Fruit fly (Drosophila melanogaster) whole organism, wandering third instar larva: Measurements from ENCODE around the gene CG10984.

Experiments
- Abd-B ChIP-seq: fragments of >200 bp; optimal IDR thresholded peaks from 2 replicates; lab custom pipeline; 2017; ENCODE audit warnings: missing biosample characterization, missing genetic modification characterization
- CG32264 ChIP-seq: fragments of 200-800 bp; sonication (Bioruptor generic); optimal IDR thresholded peaks from 2 replicates; lab custom pipeline; 2016; ENCODE audit warnings: missing biosample characterization, missing genetic modification characterization
- CG9705 ChIP-seq: fragments of 200-800 bp; sonication (Bioruptor generic); optimal IDR thresholded peaks from 2 replicates; lab custom pipeline; 2018; ENCODE audit warnings: missing biosample characterization, mild to moderate bottlenecking, missing genetic modification characterization
- Dfd ChIP-seq: fragments of >200 bp; optimal IDR thresholded peaks from 2 replicates; lab custom pipeline; 2017; ENCODE audit warnings: missing biosample characterization, missing genetic modification characterization
- Dif ChIP-seq: fragments of 200-275, 200-300 bp; sonication (Bioruptor generic); optimal IDR thresholded peaks from 2 replicates; lab custom pipeline; 2018; ENCODE audit warnings: missing biosample characterization, missing genetic modification characterization; ENCODE audit not compliant: partially characterized antibody
- GATAd ChIP-seq: sonication (Bioruptor generic); optimal IDR thresholded peaks from 2 replicates; lab custom pipeline; 2016; ENCODE audit warnings: missing biosample characterization, missing genetic modification characterization
- HLH106 ChIP-seq: fragments of 200-800 bp; optimal IDR thresholded peaks from 3 replicates; lab custom pipeline; 2019; ENCODE audit warnings: missing biosample characterization, mild to moderate bottlenecking, missing genetic modification characterization, moderate library complexity
- Hnf4 ChIP-seq: fragments of 200-800 bp; sonication (Bioruptor generic); optimal IDR thresholded peaks from 2 replicates; lab custom pipeline; 2016; ENCODE audit warnings: missing biosample characterization, mild to moderate bottlenecking, missing genetic modification characterization
- Hr78 ChIP-seq: fragments of >200 bp; optimal IDR thresholded peaks from 2 replicates; lab custom pipeline; 2017; ENCODE audit warnings: missing biosample characterization, missing genetic modification characterization
- Jra ChIP-seq: sonication (Bioruptor generic); optimal IDR thresholded peaks from 2 replicates; lab custom pipeline; 2016; ENCODE audit warnings: missing biosample characterization, missing genetic modification characterization
- Mio ChIP-seq: sonication (Bioruptor generic); optimal IDR thresholded peaks from 2 replicates; lab custom pipeline; 2016; ENCODE audit warnings: missing biosample characterization, missing genetic modification characterization
- N ChIP-seq: fragments of >200 bp; optimal IDR thresholded peaks from 2 replicates; lab custom pipeline; 2018; ENCODE audit warnings: missing biosample characterization, missing external identifiers, missing genetic modification characterization
- Rel ChIP-seq, 2 experiments: fragments of 200-800 bp; sonication (Bioruptor generic) in 1 of 2; optimal IDR thresholded peaks; 2 replicates in 1 of 2; 3 replicates in 1 of 2; lab custom pipeline; 2016 to 2019; ENCODE audit warnings: mild to moderate bottlenecking in 2 of 2, missing biosample characterization in 2 of 2, missing genetic modification characterization in 2 of 2, moderate library complexity in 1 of 2
- Sp1 ChIP-seq: fragments of 200-800 bp; sonication (Bioruptor generic); optimal IDR thresholded peaks from 3 replicates; lab custom pipeline; 2019; ENCODE audit warnings: missing biosample characterization, mild to moderate bottlenecking, missing genetic modification characterization, moderate library complexity
- Vsx2 ChIP-seq: fragments of 200-300, 225-300 bp; sonication (Bioruptor generic); optimal IDR thresholded peaks from 2 replicates; lab custom pipeline; 2018; ENCODE audit warnings: missing biosample characterization, missing genetic modification characterization; ENCODE audit not compliant: partially characterized antibody
- br ChIP-seq: fragments of 200-800 bp; sonication (Bioruptor generic); optimal IDR thresholded peaks from 2 replicates; lab custom pipeline; 2016; ENCODE audit warnings: missing biosample characterization, missing genetic modification characterization
- brk ChIP-seq: fragments of 200-800 bp; sonication (Bioruptor generic); optimal IDR thresholded peaks from 2 replicates; lab custom pipeline; 2016; ENCODE audit warnings: missing biosample characterization, mild to moderate bottlenecking, missing genetic modification characterization
- dl ChIP-seq, 2 experiments: fragments of 175-275, 200-275 bp in 1 of 2; fragments of 200-275 bp in 1 of 2; sonication (Bioruptor generic); optimal IDR thresholded peaks; lab custom pipeline; 2018; ENCODE audit warnings: mild to moderate bottlenecking in 2 of 2, missing biosample characterization in 2 of 2, missing genetic modification characterization in 2 of 2, moderate library complexity in 2 of 2; ENCODE audit not compliant: partially characterized antibody in 2 of 2, insufficient read depth in 1 of 2
- dmrt93B ChIP-seq: fragments of 200-800 bp; sonication (Bioruptor generic); optimal IDR thresholded peaks from 2 replicates; lab custom pipeline; 2018; ENCODE audit warnings: missing biosample characterization, mild to moderate bottlenecking, missing genetic modification characterization
- ey ChIP-seq: fragments of 200-800 bp; sonication (Bioruptor generic); optimal IDR thresholded peaks from 2 replicates; lab custom pipeline; 2016; ENCODE audit warnings: missing biosample characterization, missing genetic modification characterization
- foxo ChIP-seq, 2 experiments: fragments of 200-800 bp; sonication (Bioruptor generic); optimal IDR thresholded peaks; 2 replicates in 1 of 2; 3 replicates in 1 of 2; lab custom pipeline; 2016 to 2017; ENCODE audit warnings: missing biosample characterization in 2 of 2, missing genetic modification characterization in 2 of 2
- fru ChIP-seq: fragments of 200-800 bp; sonication (Bioruptor generic); optimal IDR thresholded peaks from 3 replicates; lab custom pipeline; 2016; ENCODE audit warnings: missing biosample characterization, mild to moderate bottlenecking, missing genetic modification characterization
- h ChIP-seq: fragments of 200-800 bp; sonication (Bioruptor generic); optimal IDR thresholded peaks from 3 replicates; lab custom pipeline; 2016; ENCODE audit warnings: missing biosample characterization, mild to moderate bottlenecking, missing genetic modification characterization
- lola ChIP-seq: fragments of >200 bp; optimal IDR thresholded peaks from 2 replicates; lab custom pipeline; 2017; ENCODE audit warnings: missing biosample characterization, missing genetic modification characterization
- pan ChIP-seq: fragments of >200 bp; optimal IDR thresholded peaks from 2 replicates; lab custom pipeline; 2017
- psq ChIP-seq: fragments of 200-800 bp; sonication (Bioruptor generic); optimal IDR thresholded peaks from 3 replicates; lab custom pipeline; 2017; ENCODE audit warnings: missing biosample characterization, mild to moderate bottlenecking, missing genetic modification characterization, moderate library complexity
- rgr ChIP-seq: fragments of 200-800 bp; sonication (Bioruptor generic); optimal IDR thresholded peaks from 3 replicates; lab custom pipeline; 2016; ENCODE audit warnings: missing biosample characterization, mild to moderate bottlenecking, missing genetic modification characterization
- sage ChIP-seq: fragments of 200-800 bp; sonication (Bioruptor generic); optimal IDR thresholded peaks from 2 replicates; lab custom pipeline; 2016; ENCODE audit warnings: missing biosample characterization, mild to moderate bottlenecking, missing genetic modification characterization
- sv ChIP-seq: fragments of 200-800 bp; sonication (Bioruptor generic); optimal IDR thresholded peaks from 3 replicates; lab custom pipeline; 2016; ENCODE audit warnings: missing biosample characterization, missing genetic modification characterization
- tai ChIP-seq: sonication (Bioruptor generic); optimal IDR thresholded peaks from 2 replicates; lab custom pipeline; 2016; ENCODE audit warnings: missing biosample characterization, missing genetic modification characterization
- usp ChIP-seq: fragments of >200 bp; optimal IDR thresholded peaks from 2 replicates; lab custom pipeline; 2017; ENCODE audit warnings: missing biosample characterization, missing genetic modification characterization
- woc ChIP-seq: sonication (Bioruptor generic); optimal IDR thresholded peaks from 2 replicates; lab custom pipeline; 2016; ENCODE audit warnings: missing biosample characterization, mild to moderate bottlenecking, missing genetic modification characterization

Gene CG10984

dm6 chr3L:12725749-12726148, 24.2 kb upstream of the CG10984 start:
- no peak for TF ChIP-seq sv
- TF ChIP-seq fru (GFP tag; lab: Kevin White, UChicago) = peak; percentile 65
- peak; percentile 33 for TF ChIP-seq HLH106 (tag; lab: Kevin White, UChicago)
- TF ChIP-seq Hr78 (GFP tag; lab: Kevin White, UChicago) = no peak
- no peak for TF ChIP-seq Vsx2 (GFP tag; lab: Kevin White, UChicago)
- TF ChIP-seq dmrt93B (GFP tag; lab: Kevin White, UChicago) = peak; percentile 28
- TF ChIP-seq dl (GFP tag; optimal IDR thresholded peaks at IDR 0.05; lab: Kevin White, UChicago; ENCODE audit: insufficient read depth in 1 of 2, partially characterized antibody in 2 of 2) = no peak
- peak; percentile 9 for TF ChIP-seq brk
- TF ChIP-seq Hnf4 = peak; percentile 31
- no peak for TF ChIP-seq Jra (GFP tag; lab: Kevin White, UChicago)
- TF ChIP-seq foxo (GFP tag; optimal IDR thresholded peaks at IDR 0.05; lab: Kevin White, UChicago) = peak in 1 of 2 experiments; percentile 59
- TF ChIP-seq Dif (GFP tag; lab: Kevin White, UChicago) = no peak
- TF ChIP-seq Abd-B (GFP tag; lab: Kevin White, UChicago) = no peak
- no peak for TF ChIP-seq N (GFP tag; lab: Kevin White, UChicago)
- no peak for TF ChIP-seq tai (GFP tag; lab: Kevin White, UChicago)
- TF ChIP-seq ey (GFP tag; lab: Kevin White, UChicago) = peak; percentile 40
- no peak for TF ChIP-seq CG9705
- no peak for TF ChIP-seq CG32264 (GFP tag; lab: Kevin White, UChicago)
- TF ChIP-seq Rel (GFP tag; optimal IDR thresholded peaks at IDR 0.05; lab: Kevin White, UChicago) = no peak
- no peak for TF ChIP-seq Rel (tag; optimal IDR thresholded peaks at IDR 0.05; lab: Kevin White, UChicago)
- peak; percentile 6 for TF ChIP-seq rgr
- TF ChIP-seq Mio (GFP tag; lab: Kevin White, UChicago) = no peak
- peak; percentile 35 for TF ChIP-seq psq
- no peak for TF ChIP-seq GATAd (GFP tag; lab: Kevin White, UChicago)
- TF ChIP-seq woc (GFP tag; lab: Kevin White, UChicago) = no peak
- no peak for TF ChIP-seq usp (GFP tag; lab: Kevin White, UChicago)
- TF ChIP-seq h (GFP tag; lab: Kevin White, UChicago) = peak; percentile 65
- no peak for TF ChIP-seq pan
- no peak for TF ChIP-seq lola (GFP tag; lab: Kevin White, UChicago)
- peak; percentile 20 for TF ChIP-seq Sp1
- TF ChIP-seq br (GFP tag; lab: Kevin White, UChicago) = no peak
- peak; percentile 15 for TF ChIP-seq sage (GFP tag; lab: Kevin White, UChicago)

dm6 chr3L:12727212-12727611, 22.7 kb upstream of the CG10984 start:
- TF ChIP-seq br (GFP tag; lab: Kevin White, UChicago) (no peak), Dfd (GFP tag; lab: Kevin White, UChicago) (no peak), Hnf4 (no peak), Abd-B (GFP tag; lab: Kevin White, UChicago) (no peak), CG32264 (GFP tag; lab: Kevin White, UChicago) (no peak), dl (GFP tag; optimal IDR thresholded peaks at IDR 0.05; lab: Kevin White, UChicago; ENCODE audit: insufficient read depth in 1 of 2, partially characterized antibody in 2 of 2) (no peak), Hr78 (GFP tag; lab: Kevin White, UChicago) (no peak), usp (GFP tag; lab: Kevin White, UChicago) (no peak), GATAd (GFP tag; lab: Kevin White, UChicago) (no peak), Rel (GFP tag; optimal IDR thresholded peaks at IDR 0.05; lab: Kevin White, UChicago) (no peak), Rel (tag; optimal IDR thresholded peaks at IDR 0.05; lab: Kevin White, UChicago) (no peak), fru (GFP tag; lab: Kevin White, UChicago) (no peak)
- TF ChIP-seq, all 38 proteins: peak for 0

- no peak for TF ChIP-seq psq
Measured at dm6 chr3L:12729601-12730000, 20.3 kb upstream of the CG10984 start.

dm6 chr3L:12732742-12733141, 17.2 kb upstream of the CG10984 start:
- TF ChIP-seq Vsx2 (GFP tag; lab: Kevin White, UChicago) = peak; percentile 5
- TF ChIP-seq foxo (GFP tag; optimal IDR thresholded peaks at IDR 0.05; lab: Kevin White, UChicago) = no peak
- TF ChIP-seq, all 38 proteins: peak for 1
